Worm (Caenorhabditis elegans) whole organism, late embryonic: ENCODE data around the gene ttr-50.

Experiments used
- ama-1 ChIP-seq: fragments of 150-350 bp; optimal IDR thresholded peaks from 2 replicates; lab custom pipeline; 2014
- ceh-45 ChIP-seq: fragments of 200-800 bp; sonication (Bioruptor generic); IDR thresholded peaks from 2 replicates; pipeline ENCODE4 v1.3.6; 2022; ENCODE audit warnings: missing genetic modification reagents, missing genetic modification characterization, missing compliant biosample characterization
- elt-4 ChIP-seq: sonication (generic microtip); optimal IDR thresholded peaks from 2 replicates; lab custom pipeline; 2016; ENCODE audit warnings: missing genetic modification characterization, missing compliant biosample characterization
- ets-4 ChIP-seq: sonication (generic microtip); optimal IDR thresholded peaks from 2 replicates; lab custom pipeline; 2016; ENCODE audit warnings: missing genetic modification characterization, missing compliant biosample characterization
- gmeb-2 ChIP-seq: sonication (generic microtip); optimal IDR thresholded peaks from 2 replicates; lab custom pipeline; 2016; ENCODE audit warnings: missing genetic modification characterization, inconsistent platforms, missing compliant biosample characterization
- hlh-13 ChIP-seq: fragments of 200-800 bp; sonication (Bioruptor generic); optimal IDR thresholded peaks from 2 replicates; lab custom pipeline; 2018; ENCODE audit warnings: mild to moderate bottlenecking, missing genetic modification characterization, missing compliant biosample characterization
- hlh-30 ChIP-seq: sonication (generic microtip); optimal IDR thresholded peaks from 2 replicates; lab custom pipeline; 2017; ENCODE audit warnings: antibody characterized with exemption, missing genetic modification characterization, missing compliant biosample characterization; ENCODE audit not compliant: insufficient read depth
- odd-2 ChIP-seq: sonication (generic microtip); optimal IDR thresholded peaks from 2 replicates; lab custom pipeline; 2017; ENCODE audit warnings: antibody characterized with exemption, mild to moderate bottlenecking, missing genetic modification characterization, missing compliant biosample characterization
- unc-55 ChIP-seq: sonication (generic microtip); optimal IDR thresholded peaks from 2 replicates; lab custom pipeline; 2017; ENCODE audit warnings: missing biosample characterization, missing genetic modification reagents, missing genetic modification characterization
- unc-86 ChIP-seq: sonication (generic microtip); optimal IDR thresholded peaks from 2 replicates; lab custom pipeline; 2016; ENCODE audit warnings: missing genetic modification characterization, missing compliant biosample characterization

DNA sequence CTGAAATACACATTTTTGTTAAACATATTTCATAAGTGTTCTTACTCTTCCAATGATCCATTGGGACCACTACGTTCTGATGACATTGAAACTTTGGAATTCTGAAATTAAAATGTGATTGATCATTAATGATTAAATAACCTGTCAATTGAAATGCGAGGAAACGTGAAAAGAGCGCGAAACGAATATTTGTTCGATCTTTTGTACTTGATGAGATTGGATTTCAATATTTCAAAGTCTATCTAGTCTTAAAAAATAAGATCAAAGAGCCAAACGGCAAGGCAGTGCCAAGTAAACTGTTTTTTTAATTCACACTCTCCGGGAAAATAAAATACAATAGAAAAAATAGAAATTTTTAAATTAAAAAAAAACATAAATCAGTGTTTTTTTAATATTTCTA is 41.1 kb upstream of the ttr-50 start, which contains the start of gene ZK792.4:
- TF ChIP-seq ets-4 (no peak), unc-55 (GFP tag; lab: Kevin White, UChicago) (no peak), odd-2 (no peak), hlh-30 (no peak), ceh-45 (no peak), ama-1 (no peak), gmeb-2 (no peak), elt-4 (tag; lab: Kevin White, UChicago) (no peak), unc-86 (tag; lab: Kevin White, UChicago) (no peak), hlh-13 (no peak)
